Fruit fly (Drosophila melanogaster): Measurements from ENCODE around the gene ATPsynE.
A peak's percentile ranks its signal among the peaks of the same experiment; 100 is the strongest.

Gene ATPsynE

DNA sequence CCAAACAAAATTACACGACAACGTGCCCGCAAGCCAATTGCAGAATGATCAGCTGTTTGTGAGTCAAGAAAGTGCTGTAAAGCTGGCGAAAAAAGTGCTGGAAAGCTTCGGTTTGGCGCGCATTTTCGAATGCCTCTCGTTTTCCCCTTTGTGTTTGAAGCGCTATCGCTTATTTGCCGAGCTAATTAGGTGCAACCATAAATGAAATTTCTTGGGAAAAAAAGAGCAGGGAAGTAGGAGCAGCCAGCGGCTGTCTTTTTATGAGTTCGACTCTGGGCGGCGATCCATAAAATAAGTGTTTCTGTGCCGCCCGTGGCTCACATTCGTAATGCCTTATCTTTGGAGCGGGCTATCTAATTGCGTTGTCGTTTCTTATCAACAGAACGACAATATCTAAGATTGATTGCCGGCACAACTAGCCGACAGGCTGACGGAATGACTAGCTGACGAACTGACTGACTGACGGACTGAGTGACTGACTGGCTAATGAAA, 35.0 kb downstream of the ATPsynE start, which contains the start of gene Dnaaf5 (continued):
- TF ChIP-seq fd3F (GFP tag; optimal IDR thresholded peaks at IDR 0.05) = no peak
- no peak for TF ChIP-seq Chrac-16 (GFP tag; optimal IDR thresholded peaks at IDR 0.05)
- no peak for TF ChIP-seq E2f1 (GFP tag; IDR thresholded peaks at IDR 0.05)
- peak; percentile 12 for TF ChIP-seq stwl (tag; optimal IDR thresholded peaks at IDR 0.05)
- 0 out of 2 replicates have a peak, but pooled peaks have one; percentile 30 for TF ChIP-seq Rfx (GFP tag; IDR thresholded peaks at IDR 0.05)
- TF ChIP-seq trh (GFP tag; optimal IDR thresholded peaks at IDR 0.05) = no peak
- TF ChIP-seq Asciz (GFP tag; optimal IDR thresholded peaks at IDR 0.05) = no peak
- TF ChIP-seq br (optimal IDR thresholded peaks at IDR 0.05) = no peak
- no peak for TF ChIP-seq CG9437 (GFP tag; optimal IDR thresholded peaks at IDR 0.05)
- peak; percentile 7 for TF ChIP-seq CG1529 (GFP tag; optimal IDR thresholded peaks at IDR 0.05)
- TF ChIP-seq lmd (GFP tag; IDR thresholded peaks at IDR 0.05) = no peak
- TF ChIP-seq CG18599 (GFP tag; optimal IDR thresholded peaks at IDR 0.05) = peak; percentile 51
- no peak for TF ChIP-seq CG16779 (GFP tag; IDR thresholded peaks at IDR 0.05)
- TF ChIP-seq danr (GFP tag; IDR thresholded peaks at IDR 0.05) = no peak
- TF ChIP-seq CG17912 (GFP tag; optimal IDR thresholded peaks at IDR 0.05) = peak; percentile 7
- TF ChIP-seq klu (GFP tag; IDR thresholded peaks at IDR 0.05) = no peak
- TF ChIP-seq Bteb2 (GFP tag; optimal IDR thresholded peaks at IDR 0.05) = no peak
- no peak for TF ChIP-seq Dll (GFP tag; IDR thresholded peaks at IDR 0.05; ENCODE audit: partially characterized antibody)
- peak; percentile 18 for TF ChIP-seq CG1233 (GFP tag; optimal IDR thresholded peaks at IDR 0.05)
- no peak for TF ChIP-seq wek (GFP tag; optimal IDR thresholded peaks at IDR 0.05)
- TF ChIP-seq corto (GFP tag; optimal IDR thresholded peaks at IDR 0.05) = no peak
- no peak for TF ChIP-seq CG5245 (GFP tag; optimal IDR thresholded peaks at IDR 0.05)
- no peak for TF ChIP-seq gcm (GFP tag; optimal IDR thresholded peaks at IDR 0.05)
- TF ChIP-seq CG3065 (GFP tag; optimal IDR thresholded peaks at IDR 0.05) = no peak
- TF ChIP-seq sim (GFP tag; IDR thresholded peaks at IDR 0.05) = no peak
- TF ChIP-seq TFAM (GFP tag; optimal IDR thresholded peaks at IDR 0.05) = no peak
- TF ChIP-seq CG6765 (GFP tag; optimal IDR thresholded peaks at IDR 0.05) = no peak
- TF ChIP-seq Lim3 (GFP tag; IDR thresholded peaks at IDR 0.05) = peak; percentile 17; the same call in 1 of the 2 replicates
- no peak for TF ChIP-seq CG12155 (GFP tag; optimal IDR thresholded peaks at IDR 0.05)
- no peak for TF ChIP-seq CG15073 (GFP tag; optimal IDR thresholded peaks at IDR 0.05)
- peak; percentile 98 for TF ChIP-seq Vsx1 (GFP tag; optimal IDR thresholded peaks at IDR 0.05)
- TF ChIP-seq Adf1 (GFP tag; IDR thresholded peaks at IDR 0.05) = no peak
- TF ChIP-seq dm (GFP tag; optimal IDR thresholded peaks at IDR 0.05) = peak; percentile 13
- TF ChIP-seq CG18011 (GFP tag; optimal IDR thresholded peaks at IDR 0.05) = no peak
- TF ChIP-seq Abd-B (GFP tag; optimal IDR thresholded peaks at IDR 0.05) = no peak
- no peak for TF ChIP-seq CG8089 (GFP tag; optimal IDR thresholded peaks at IDR 0.05)
- TF ChIP-seq Nf-YA (GFP tag; IDR thresholded peaks at IDR 0.05) = no peak
- TF ChIP-seq Hsf (GFP tag; optimal IDR thresholded peaks at IDR 0.05) = no peak
- TF ChIP-seq CG12744 (GFP tag; optimal IDR thresholded peaks at IDR 0.05) = peak; percentile 1
- TF ChIP-seq CG34422 (GFP tag; IDR thresholded peaks at IDR 0.05) = no peak
- TF ChIP-seq Doc2 (GFP tag; IDR thresholded peaks at IDR 0.05) = no peak
- TF ChIP-seq CG31441 (GFP tag; IDR thresholded peaks at IDR 0.05) = no peak
- TF ChIP-seq maf-S (GFP tag; optimal IDR thresholded peaks at IDR 0.05) = no peak
- no peak for TF ChIP-seq bab2 (GFP tag; optimal IDR thresholded peaks at IDR 0.05)
- no peak for TF ChIP-seq Poxn (GFP tag; IDR thresholded peaks at IDR 0.05)
- no peak for TF ChIP-seq CG13296 (GFP tag; optimal IDR thresholded peaks at IDR 0.05)
- no peak for TF ChIP-seq ap (GFP tag; IDR thresholded peaks at IDR 0.05)
- no peak for TF ChIP-seq CG4404 (GFP tag; IDR thresholded peaks at IDR 0.05)
- TF ChIP-seq NfI (GFP tag; optimal IDR thresholded peaks at IDR 0.05) = peak; percentile 37
- no peak for TF ChIP-seq Sox100B (GFP tag; optimal IDR thresholded peaks at IDR 0.05)
- no peak for TF ChIP-seq kah (GFP tag; optimal IDR thresholded peaks at IDR 0.05)
- TF ChIP-seq HLHmδ (GFP tag; optimal IDR thresholded peaks at IDR 0.05) = no peak
- TF ChIP-seq CG17612 (GFP tag; IDR thresholded peaks at IDR 0.05) = no peak
